Worm (Caenorhabditis elegans): ENCODE measurements around the gene nhr-195.

The nhr-195 gene

DNA sequence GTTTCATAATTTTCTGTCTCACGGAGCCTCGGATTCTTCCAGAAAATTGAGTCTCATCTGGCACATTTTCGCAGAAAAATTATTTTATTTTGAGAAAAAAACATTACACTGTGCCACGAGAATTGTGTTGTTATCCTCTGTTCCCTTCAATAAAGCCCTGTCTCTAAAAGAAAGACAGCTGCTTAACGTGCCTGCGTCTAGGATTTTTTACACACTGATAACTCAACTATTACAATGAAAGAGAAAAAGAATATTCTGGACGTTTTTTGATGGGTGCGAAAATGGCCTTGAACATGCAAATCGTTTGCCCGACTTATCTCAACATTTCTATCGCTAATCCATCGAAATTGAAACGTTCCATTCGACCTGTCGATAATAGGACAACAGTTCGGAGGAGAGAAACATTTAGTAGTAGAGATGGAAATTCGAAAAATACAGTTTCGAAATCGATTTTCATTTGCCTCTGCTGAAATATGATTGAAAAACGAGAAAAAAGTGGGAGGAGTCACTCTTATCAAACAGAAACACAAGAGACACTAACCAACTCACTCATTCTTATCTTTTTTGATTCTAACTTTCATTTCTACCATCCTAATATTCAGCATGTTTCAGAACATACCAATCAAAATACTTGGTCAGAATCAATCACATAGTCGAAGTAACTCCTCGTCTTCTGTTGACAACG is 35.2 kb downstream of the nhr-195 start:
- no peak for TF ChIP-seq klf-2 (GFP tag; conservative IDR thresholded peaks at IDR 0.05)
- no peak for TF ChIP-seq T22C8.4 (GFP tag; IDR thresholded peaks at IDR 0.05)
- TF ChIP-seq ztf-23 (GFP tag; IDR thresholded peaks at IDR 0.05) = no peak
- no peak for TF ChIP-seq cog-1 (tag; optimal IDR thresholded peaks at IDR 0.05)
- TF ChIP-seq flt-1 (GFP tag; IDR thresholded peaks at IDR 0.05) = no peak
- TF ChIP-seq med-1 (GFP tag; optimal IDR thresholded peaks at IDR 0.05; ENCODE audit: insufficient read depth) = no peak
- no peak for TF ChIP-seq tab-1 (GFP tag; IDR thresholded peaks at IDR 0.05)
- no peak for TF ChIP-seq ztf-29 (GFP tag; IDR thresholded peaks at IDR 0.05)
- no peak for TF ChIP-seq ref-1 (GFP tag; conservative IDR thresholded peaks at IDR 0.05)

- no peak for TF ChIP-seq ref-1 (GFP tag; conservative IDR thresholded peaks at IDR 0.05)
- 0 out of 2 replicates have a peak, but pooled peaks have one; percentile 7 for TF ChIP-seq klf-2 (GFP tag; conservative IDR thresholded peaks at IDR 0.05)
Observed at ce11 chrV:8936184-8936589, 36.0 kb downstream of the nhr-195 start, which contains the start of gene unc-23. Gene unc-23, plus strand, starts transcription at chrV:8936359.

ce11 chrV:8935104-8935503 is 37.1 kb downstream of the nhr-195 start:
- TF ChIP-seq klf-2 (GFP tag; conservative IDR thresholded peaks at IDR 0.05) = no peak
- TF ChIP-seq ref-1 (GFP tag; conservative IDR thresholded peaks at IDR 0.05) = no peak
- TF ChIP-seq tab-1 (GFP tag; IDR thresholded peaks at IDR 0.05) = no peak
- no peak for TF ChIP-seq cog-1 (tag; optimal IDR thresholded peaks at IDR 0.05)
- TF ChIP-seq flt-1 (GFP tag; IDR thresholded peaks at IDR 0.05) = no peak
- TF ChIP-seq ztf-23 (GFP tag; IDR thresholded peaks at IDR 0.05) = no peak

- TF ChIP-seq ztf-29 (GFP tag; IDR thresholded peaks at IDR 0.05) (no peak), cog-1 (tag; optimal IDR thresholded peaks at IDR 0.05) (no peak), med-1 (GFP tag; optimal IDR thresholded peaks at IDR 0.05; ENCODE audit: insufficient read depth) (no peak), tab-1 (GFP tag; IDR thresholded peaks at IDR 0.05) (no peak), klf-2 (GFP tag; conservative IDR thresholded peaks at IDR 0.05) (no peak), T22C8.4 (GFP tag; IDR thresholded peaks at IDR 0.05) (no peak), ztf-23 (GFP tag; IDR thresholded peaks at IDR 0.05) (no peak), ref-1 (GFP tag; conservative IDR thresholded peaks at IDR 0.05) (no peak)
Observed at ce11 chrV:8934264-8934663, 37.9 kb downstream of the nhr-195 start.

DNA sequence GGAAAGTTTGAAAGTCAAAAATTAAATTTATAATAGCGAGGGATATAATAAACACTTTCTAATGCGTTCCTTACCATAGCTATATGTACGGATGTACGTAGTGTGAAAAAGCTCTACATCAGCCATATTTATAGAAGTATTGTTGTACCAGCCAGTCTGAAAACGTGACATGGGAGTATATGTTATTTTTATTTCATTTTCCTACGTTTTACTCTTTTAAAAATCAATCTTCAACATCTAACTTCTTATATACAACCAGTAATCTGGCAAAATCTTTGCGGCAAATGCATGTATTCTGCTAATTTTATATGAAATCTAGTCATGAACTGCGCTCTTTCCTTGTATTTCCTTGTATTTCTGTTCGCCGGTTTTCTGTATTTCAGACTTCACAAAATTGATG is 39.9 kb downstream of the nhr-195 start, which contains the start of gene H14N18.2:
TSS of gene H14N18.2 (plus strand) at position 301 of the 400 bp plus-strand sequence.
- TF ChIP-seq T22C8.4 (GFP tag; IDR thresholded peaks at IDR 0.05) (no peak), tab-1 (GFP tag; IDR thresholded peaks at IDR 0.05) (no peak), cog-1 (tag; optimal IDR thresholded peaks at IDR 0.05) (no peak), ref-1 (GFP tag; conservative IDR thresholded peaks at IDR 0.05) (no peak), ztf-29 (GFP tag; IDR thresholded peaks at IDR 0.05) (no peak), ztf-23 (GFP tag; IDR thresholded peaks at IDR 0.05) (no peak), klf-2 (GFP tag; conservative IDR thresholded peaks at IDR 0.05) (no peak), flt-1 (GFP tag; IDR thresholded peaks at IDR 0.05) (no peak), med-1 (GFP tag; optimal IDR thresholded peaks at IDR 0.05; ENCODE audit: insufficient read depth) (no peak)

DNA sequence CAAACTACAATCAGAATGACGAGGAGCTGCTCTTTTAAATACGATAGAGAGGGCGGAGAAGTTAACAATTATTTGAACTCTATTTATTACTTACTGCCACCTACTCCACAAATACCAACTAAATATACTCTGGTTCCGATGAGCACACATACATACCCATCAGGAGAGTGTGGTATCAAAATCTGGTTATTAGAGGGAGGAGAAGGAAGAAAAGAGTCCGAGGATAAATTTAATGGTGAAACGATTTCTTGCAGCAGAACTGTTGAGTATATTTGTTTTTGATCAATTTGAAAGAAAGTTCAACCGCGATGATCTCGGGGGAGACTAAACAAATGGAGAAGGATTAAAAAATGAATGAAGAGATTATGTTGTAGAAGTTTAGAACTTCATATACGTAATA is 43.2 kb downstream of the nhr-195 start, which contains the start of gene H14N18.4:
TSS of gene H14N18.4 (minus strand) at position 12 of the 400 bp plus-strand sequence.
- TF ChIP-seq klf-2 (GFP tag; conservative IDR thresholded peaks at IDR 0.05) = no peak
- no peak for TF ChIP-seq ztf-29 (GFP tag; IDR thresholded peaks at IDR 0.05)
- no peak for TF ChIP-seq flt-1 (GFP tag; IDR thresholded peaks at IDR 0.05)
- no peak for TF ChIP-seq cog-1 (tag; optimal IDR thresholded peaks at IDR 0.05)
- no peak for TF ChIP-seq ref-1 (GFP tag; conservative IDR thresholded peaks at IDR 0.05)
- no peak for TF ChIP-seq T22C8.4 (GFP tag; IDR thresholded peaks at IDR 0.05)

DNA sequence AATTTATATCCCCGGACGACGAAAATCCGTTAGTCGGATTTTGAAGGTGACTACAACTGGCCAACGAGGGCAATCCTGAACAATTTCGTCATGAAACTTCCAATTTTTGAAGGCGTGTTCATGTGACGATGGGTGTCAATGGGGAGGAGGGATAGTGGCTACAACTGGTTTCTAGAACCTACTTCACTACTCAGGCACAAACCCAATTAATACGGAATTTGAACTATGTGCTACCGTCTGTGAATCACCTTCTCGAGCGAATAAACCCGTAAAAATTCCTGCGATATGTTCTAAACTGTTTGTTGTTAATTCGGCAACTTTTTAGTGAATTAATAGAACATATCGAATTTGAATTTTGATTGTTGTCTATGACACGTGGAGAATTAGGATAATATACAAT is 44.5 kb downstream of the nhr-195 start:
- TF ChIP-seq ztf-23 (GFP tag; IDR thresholded peaks at IDR 0.05) (no peak), ref-1 (GFP tag; conservative IDR thresholded peaks at IDR 0.05) (no peak), klf-2 (GFP tag; conservative IDR thresholded peaks at IDR 0.05) (no peak), cog-1 (tag; optimal IDR thresholded peaks at IDR 0.05) (no peak), flt-1 (GFP tag; IDR thresholded peaks at IDR 0.05) (no peak), tab-1 (GFP tag; IDR thresholded peaks at IDR 0.05) (no peak), T22C8.4 (GFP tag; IDR thresholded peaks at IDR 0.05) (no peak), ztf-29 (GFP tag; IDR thresholded peaks at IDR 0.05) (no peak)

- TF ChIP-seq ztf-23 (GFP tag; IDR thresholded peaks at IDR 0.05) = no peak
- no peak for TF ChIP-seq ref-1 (GFP tag; conservative IDR thresholded peaks at IDR 0.05)
- no peak for TF ChIP-seq T22C8.4 (GFP tag; IDR thresholded peaks at IDR 0.05)
- no peak for TF ChIP-seq flt-1 (GFP tag; IDR thresholded peaks at IDR 0.05)
- TF ChIP-seq med-1 (GFP tag; optimal IDR thresholded peaks at IDR 0.05; ENCODE audit: insufficient read depth) = no peak
- no peak for TF ChIP-seq cog-1 (tag; optimal IDR thresholded peaks at IDR 0.05)
- TF ChIP-seq tab-1 (GFP tag; IDR thresholded peaks at IDR 0.05) = no peak
- no peak for TF ChIP-seq klf-2 (GFP tag; conservative IDR thresholded peaks at IDR 0.05)
- TF ChIP-seq ztf-29 (GFP tag; IDR thresholded peaks at IDR 0.05) = no peak
Observed at ce11 chrV:8922781-8923180, 49.4 kb downstream of the nhr-195 start, which contains the start of gene ttr-47. Gene ttr-47, plus strand, starts transcription at chrV:8923088.

Measured in whole organism, midembryonic.